Worm (Caenorhabditis elegans): ENCODE measurements around the gene Y47D3A.14.

DNA sequence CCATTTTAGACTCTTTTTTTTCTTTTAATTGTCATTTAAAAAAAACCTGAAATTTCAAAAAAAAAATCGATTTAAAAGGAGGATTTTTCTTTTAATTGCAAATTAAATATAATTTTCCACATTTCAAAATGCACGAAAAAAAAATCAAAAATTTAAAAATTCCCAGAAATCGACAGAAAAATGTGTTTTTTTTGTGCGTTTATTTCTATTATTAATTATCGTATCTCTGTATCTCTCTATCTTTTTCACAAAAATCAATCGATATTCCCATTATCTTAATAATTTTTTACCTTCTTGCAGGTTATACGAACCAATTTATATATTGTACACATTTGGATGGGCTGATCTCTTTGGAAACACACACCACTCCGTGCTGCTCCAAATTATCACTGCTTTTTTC is 8.2 kb upstream of the Y47D3A.14 start, which contains the start of gene rsks-1:
- TF ChIP-seq lin-13 (tag; optimal IDR thresholded peaks at IDR 0.05) (no peak), sem-2 (GFP tag; optimal IDR thresholded peaks at IDR 0.05) (no peak), ceh-39 (tag; optimal IDR thresholded peaks at IDR 0.05) (no peak), unc-39 (tag; optimal IDR thresholded peaks at IDR 0.05) (no peak)

All from whole organism, mixed stage, embryonic.